Worm (Caenorhabditis elegans): ENCODE measurements around the gene mak-1.

The mak-1 gene

DNA sequence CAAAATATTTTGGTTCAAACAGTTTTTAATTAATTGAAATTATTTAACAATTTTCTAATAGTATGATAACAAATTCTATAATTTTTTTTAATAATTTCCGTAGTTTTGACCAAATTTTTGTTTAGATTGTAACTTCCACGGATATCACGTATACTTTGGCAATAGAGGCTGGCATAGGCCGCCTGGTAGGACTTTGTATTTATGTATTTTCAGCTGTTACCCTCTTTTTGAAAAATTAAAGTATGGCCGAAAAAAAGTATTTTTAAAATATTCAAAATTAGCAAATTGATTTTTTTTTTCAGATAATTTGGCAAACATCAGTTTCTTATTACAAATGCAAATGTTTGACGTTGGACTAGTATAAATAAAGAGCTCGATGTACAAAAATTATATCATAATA is 22.6 kb downstream of the mak-1 start, which contains the start of the genes nsph-1.1 and K08F8.15:
Gene nsph-1.1 (plus strand): TSS at position 301 of the 400 bp plus-strand sequence.
Gene K08F8.15 (plus strand): TSS at position 335 of the 400 bp plus-strand sequence.
- TF ChIP-seq ztf-22 (GFP tag; optimal IDR thresholded peaks at IDR 0.05) (no peak), hsf-1 (GFP tag; IDR thresholded peaks at IDR 0.05) (no peak), C17E4.6 (GFP tag; IDR thresholded peaks at IDR 0.05) (no peak), hmg-20 (GFP tag; IDR thresholded peaks at IDR 0.05) (no peak), rpc-1 (optimal IDR thresholded peaks at IDR 0.05) (no peak), rpc-1 (tag; optimal IDR thresholded peaks at IDR 0.05) (no peak), nfya-1 (tag; optimal IDR thresholded peaks at IDR 0.05; ENCODE audit: borderline replicate concordance, insufficient read depth) (no peak), nhr-80 (tag; optimal IDR thresholded peaks at IDR 0.05) (no peak), akir-1 (GFP tag; optimal IDR thresholded peaks at IDR 0.05) (no peak), lag-1 (GFP tag; IDR thresholded peaks at IDR 0.05) (no peak), egl-18 (GFP tag; IDR thresholded peaks at IDR 0.05) (no peak), rec-8 (tag; optimal IDR thresholded peaks at IDR 0.05) (no peak), cebp-2 (GFP tag; IDR thresholded peaks at IDR 0.05) (no peak), lsy-27 (tag; optimal IDR thresholded peaks at IDR 0.05; ENCODE audit: borderline replicate concordance, insufficient read depth) (no peak), mes-4 (tag; optimal IDR thresholded peaks at IDR 0.05) (no peak), ceh-100 (GFP tag; IDR thresholded peaks at IDR 0.05) (no peak), athp-1 (tag; optimal IDR thresholded peaks at IDR 0.05) (no peak), nfyb-1 (GFP tag; IDR thresholded peaks at IDR 0.05) (no peak), bed-2 (GFP tag; IDR thresholded peaks at IDR 0.05) (no peak)

DNA sequence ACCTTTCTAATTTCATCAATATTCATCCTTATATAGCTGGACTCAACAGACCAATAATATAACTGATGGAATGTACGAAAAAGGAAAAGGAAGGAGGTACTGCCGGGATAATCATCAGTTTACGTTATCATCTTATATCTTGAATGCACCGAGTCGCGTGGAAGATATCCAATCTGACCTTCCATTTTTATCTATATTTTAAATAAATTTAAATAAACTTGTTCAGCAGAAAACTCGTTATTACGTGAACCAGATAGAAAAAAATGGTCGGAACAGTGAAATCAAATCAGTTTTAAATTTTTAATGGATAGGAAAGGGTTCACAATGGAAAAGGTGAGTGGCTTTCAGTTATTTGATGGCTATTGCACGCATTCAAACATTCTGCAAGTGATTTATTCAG is 23.0 kb downstream of the mak-1 start, which contains the start of gene pah-1:
Gene pah-1 (minus strand): TSS at position 101 of the 400 bp plus-strand sequence.
- TF ChIP-seq ets-4 (GFP tag; optimal IDR thresholded peaks at IDR 0.05) (no peak), snpc-3.4 (tag; optimal IDR thresholded peaks at IDR 0.05) (no peak), ccch-3 (GFP tag; optimal IDR thresholded peaks at IDR 0.05) (no peak), efl-1 (GFP tag; optimal IDR thresholded peaks at IDR 0.05) (no peak), snpc-1.1 (tag; optimal IDR thresholded peaks at IDR 0.05; ENCODE audit: insufficient read depth) (no peak), mel-28 (tag; optimal IDR thresholded peaks at IDR 0.05; ENCODE audit: borderline replicate concordance) (no peak), aptf-3 (GFP tag; IDR thresholded peaks at IDR 0.05) (no peak)

DNA sequence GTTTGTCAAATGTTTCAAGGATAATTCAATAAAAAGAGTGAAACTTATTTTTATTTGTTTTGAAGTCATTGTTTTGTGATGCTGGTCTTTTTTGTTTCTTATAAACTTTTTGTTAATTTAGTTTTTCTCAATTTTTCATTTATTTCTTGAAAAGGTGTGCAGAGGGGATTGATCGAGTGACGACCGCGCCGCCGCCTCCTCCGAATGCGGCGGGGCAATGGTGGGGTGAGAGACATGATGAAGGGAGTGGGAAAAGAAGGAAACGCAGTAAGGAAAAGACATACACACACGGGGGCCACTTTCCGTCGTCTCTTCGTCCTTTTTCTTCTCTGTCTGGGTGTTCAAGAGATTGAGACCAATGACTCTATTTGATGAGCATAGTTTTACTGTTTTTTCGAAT is 25.5 kb downstream of the mak-1 start:
- TF ChIP-seq F22D6.2 (tag; optimal IDR thresholded peaks at IDR 0.05) (no peak), nfya-2 (GFP tag; IDR thresholded peaks at IDR 0.05) (no peak), F23B12.7 (tag; optimal IDR thresholded peaks at IDR 0.05; ENCODE audit: insufficient read depth) (peak; percentile 32), athp-1 (tag; optimal IDR thresholded peaks at IDR 0.05) (no peak), K12H6.12 (tag; optimal IDR thresholded peaks at IDR 0.05) (no peak), T07F8.4 (tag; optimal IDR thresholded peaks at IDR 0.05) (no peak), lin-40 (tag; optimal IDR thresholded peaks at IDR 0.05) (no peak), hmg-1.2 (GFP tag; IDR thresholded peaks at IDR 0.05) (peak; percentile 41; the same call in 1 of the 2 replicates), egl-44 (GFP tag; IDR thresholded peaks at IDR 0.05) (no peak), ceh-27 (GFP tag; optimal IDR thresholded peaks at IDR 0.05) (no peak), F39B2.1 (GFP tag; IDR thresholded peaks at IDR 0.05) (no peak), dox-1 (GFP tag; IDR thresholded peaks at IDR 0.05) (0 out of 2 replicates have a peak, but pooled peaks have one; percentile 29), madf-10 (tag; optimal IDR thresholded peaks at IDR 0.05) (peak; percentile 8)
